Worm (Caenorhabditis elegans): ENCODE data around the gene nspc-14.
A peak's percentile ranks its signal among the peaks of the same experiment; 100 is the strongest.

nspc-14 gene

ce11 chrX:12347822-12348221 is 11.0 kb downstream of the nspc-14 start (continued):
- TF ChIP-seq F16B12.6 (tag; optimal IDR thresholded peaks at IDR 0.05) (no peak), mdl-1 (tag; optimal IDR thresholded peaks at IDR 0.05) (peak in 1 of 2 experiments; percentile 8), fkh-8 (tag; optimal IDR thresholded peaks at IDR 0.05) (no peak), hlh-17 (GFP tag; optimal IDR thresholded peaks at IDR 0.05; ENCODE audit: borderline replicate concordance) (no peak), nhr-19 (GFP tag; conservative IDR thresholded peaks at IDR 0.05) (peak; percentile 69), nhr-71 (tag; optimal IDR thresholded peaks at IDR 0.05) (peak; percentile 54), elt-3 (tag; optimal IDR thresholded peaks at IDR 0.05) (peak in 2 of 6 experiments; percentile 42 to 54), efl-3 (GFP tag; optimal IDR thresholded peaks at IDR 0.05) (no peak), egl-27 (tag; optimal IDR thresholded peaks at IDR 0.05) (no peak), unc-98 (GFP tag; IDR thresholded peaks at IDR 0.05) (no peak), fkh-4 (tag; optimal IDR thresholded peaks at IDR 0.05; ENCODE audit: borderline replicate concordance) (no peak), C04F5.9 (tag; optimal IDR thresholded peaks at IDR 0.05) (no peak), snpc-4 (tag; optimal IDR thresholded peaks at IDR 0.05) (no peak), hlh-4 (tag; optimal IDR thresholded peaks at IDR 0.05) (no peak), unc-62 (GFP tag; optimal IDR thresholded peaks at IDR 0.05) (no peak), ceh-63 (GFP tag; optimal IDR thresholded peaks at IDR 0.05) (no peak), unc-30 (tag; optimal IDR thresholded peaks at IDR 0.05) (no peak), nhr-77 (tag; optimal IDR thresholded peaks at IDR 0.05) (peak; percentile 5), blmp-1 (tag; optimal IDR thresholded peaks at IDR 0.05) (no peak), skn-1 (tag; optimal IDR thresholded peaks at IDR 0.05) (no peak), efl-1 (optimal IDR thresholded peaks at IDR 0.05) (no peak), efl-1 (GFP tag; optimal IDR thresholded peaks at IDR 0.05 in 1 of 2) (peak in 1 of 2 experiments; percentile 76), sox-4 (tag; optimal IDR thresholded peaks at IDR 0.05) (no peak), mab-9 (GFP tag; IDR thresholded peaks at IDR 0.05) (no peak), aly-2 (tag; optimal IDR thresholded peaks at IDR 0.05) (no peak), unc-130 (tag; optimal IDR thresholded peaks at IDR 0.05) (no peak), C16A3.4 (tag; optimal IDR thresholded peaks at IDR 0.05) (peak; percentile 63), vab-15 (tag; optimal IDR thresholded peaks at IDR 0.05) (no peak), xbp-1 (tag; optimal IDR thresholded peaks at IDR 0.05) (peak; percentile 15), nhr-84 (tag; optimal IDR thresholded peaks at IDR 0.05) (no peak), rnt-1 (tag; optimal IDR thresholded peaks at IDR 0.05) (peak; percentile 65), zip-4 (GFP tag; optimal IDR thresholded peaks at IDR 0.05) (no peak), ceh-8 (GFP tag; optimal IDR thresholded peaks at IDR 0.05) (no peak), mep-1 (tag; optimal IDR thresholded peaks at IDR 0.05) (peak; percentile 41), ceh-88 (GFP tag; IDR thresholded peaks at IDR 0.05) (no peak), nhr-90 (tag; optimal IDR thresholded peaks at IDR 0.05; ENCODE audit: poor library complexity) (peak; percentile 58), tlp-1 (tag; optimal IDR thresholded peaks at IDR 0.05) (no peak), zag-1 (tag; optimal IDR thresholded peaks at IDR 0.05) (no peak), ceh-82 (tag; optimal IDR thresholded peaks at IDR 0.05) (peak in 2 of 3 experiments; percentile 36 to 46), lin-13 (GFP tag; optimal IDR thresholded peaks at IDR 0.05) (no peak), fos-1 (tag; optimal IDR thresholded peaks at IDR 0.05) (peak; percentile 6), ceh-90 (tag; optimal IDR thresholded peaks at IDR 0.05) (no peak), elt-2 (tag; optimal IDR thresholded peaks at IDR 0.05) (no peak), lin-35 (GFP tag; optimal IDR thresholded peaks at IDR 0.05) (peak in 1 of 2 experiments; percentile 74), nhr-47 (tag; optimal IDR thresholded peaks at IDR 0.05) (peak; percentile 35), nhr-12 (tag; optimal IDR thresholded peaks at IDR 0.05) (no peak), nhr-20 (tag; optimal IDR thresholded peaks at IDR 0.05) (peak; percentile 57), lin-14 (GFP tag; optimal IDR thresholded peaks at IDR 0.05) (peak; percentile 36), lsy-2 (tag; optimal IDR thresholded peaks at IDR 0.05) (no peak), egl-13 (tag; optimal IDR thresholded peaks at IDR 0.05) (no peak), lin-39 (tag; optimal IDR thresholded peaks at IDR 0.05) (no peak), tbx-2 (tag; optimal IDR thresholded peaks at IDR 0.05) (peak; percentile 6)
